Worm (Caenorhabditis elegans): ENCODE data around the gene akap-1.

Gene akap-1

ce11 chrIII:6382987-6383602 lies 29.9 kb downstream of the akap-1 start, which contains the start of gene let-716 (continued):
- no peak for TF ChIP-seq snpc-4 (tag; optimal IDR thresholded peaks at IDR 0.05)
- no peak for TF ChIP-seq nhr-76 (tag; optimal IDR thresholded peaks at IDR 0.05)
- peak; percentile 39 for TF ChIP-seq swsn-7 (tag; optimal IDR thresholded peaks at IDR 0.05)
- no peak for TF ChIP-seq ets-5 (GFP tag; IDR thresholded peaks at IDR 0.05)
- no peak for TF ChIP-seq nhr-19 (GFP tag; conservative IDR thresholded peaks at IDR 0.05)
- no peak for TF ChIP-seq zip-4 (GFP tag; optimal IDR thresholded peaks at IDR 0.05)
- TF ChIP-seq pag-3 (tag; optimal IDR thresholded peaks at IDR 0.05; ENCODE audit: borderline replicate concordance, insufficient read depth), result no peak
- TF ChIP-seq egl-13 (tag; optimal IDR thresholded peaks at IDR 0.05), result no peak
- no peak for TF ChIP-seq sup-37 (GFP tag; optimal IDR thresholded peaks at IDR 0.05)
- TF ChIP-seq ztf-4 (tag; optimal IDR thresholded peaks at IDR 0.05), result no peak
- no peak for TF ChIP-seq ces-1 (GFP tag; optimal IDR thresholded peaks at IDR 0.05)
- no peak for TF ChIP-seq fkh-10 (GFP tag; optimal IDR thresholded peaks at IDR 0.05)
- no peak for TF ChIP-seq mdl-1 (tag; optimal IDR thresholded peaks at IDR 0.05)
- no peak for TF ChIP-seq ceh-8 (GFP tag; optimal IDR thresholded peaks at IDR 0.05)
- TF ChIP-seq mep-1 (tag; optimal IDR thresholded peaks at IDR 0.05), result no peak
- TF ChIP-seq lin-13 (GFP tag; optimal IDR thresholded peaks at IDR 0.05), result no peak
- TF ChIP-seq C16A3.4 (tag; optimal IDR thresholded peaks at IDR 0.05), result no peak
- TF ChIP-seq isw-1 (GFP tag; IDR thresholded peaks at IDR 0.05), result no peak
- no peak for TF ChIP-seq sox-4 (tag; optimal IDR thresholded peaks at IDR 0.05)
- TF ChIP-seq vab-15 (tag; optimal IDR thresholded peaks at IDR 0.05), result no peak
- TF ChIP-seq snu-23 (GFP tag; optimal IDR thresholded peaks at IDR 0.05), result peak; percentile 59
- no peak for TF ChIP-seq nhr-12 (tag; optimal IDR thresholded peaks at IDR 0.05)
- TF ChIP-seq ceh-90 (tag; optimal IDR thresholded peaks at IDR 0.05), result no peak
- TF ChIP-seq lin-35 (GFP tag; optimal IDR thresholded peaks at IDR 0.05), result peak; percentile 45 to 54
- TF ChIP-seq nhr-71 (tag; optimal IDR thresholded peaks at IDR 0.05), result peak; percentile 57
- TF ChIP-seq nhr-47 (tag; optimal IDR thresholded peaks at IDR 0.05), result peak; percentile 33
- no peak for TF ChIP-seq lin-14 (GFP tag; optimal IDR thresholded peaks at IDR 0.05)
- no peak for TF ChIP-seq irx-1 (tag; optimal IDR thresholded peaks at IDR 0.05)
- no peak for TF ChIP-seq nhr-28 (tag; optimal IDR thresholded peaks at IDR 0.05)
- TF ChIP-seq lir-3 (tag; optimal IDR thresholded peaks at IDR 0.05; ENCODE audit: poor library complexity), result no peak
- TF ChIP-seq mef-2 (tag; optimal IDR thresholded peaks at IDR 0.05), result no peak
- TF ChIP-seq aly-2 (tag; optimal IDR thresholded peaks at IDR 0.05), result no peak
- no peak for TF ChIP-seq zag-1 (tag; optimal IDR thresholded peaks at IDR 0.05)
- no peak for TF ChIP-seq Y116A8C.19 (tag; optimal IDR thresholded peaks at IDR 0.05; ENCODE audit: borderline replicate concordance)
- no peak for TF ChIP-seq ama-1 (optimal IDR thresholded peaks at IDR 0.05)

- TF ChIP-seq skn-1 (tag; optimal IDR thresholded peaks at IDR 0.05), result no peak
- no peak for TF ChIP-seq ztf-4 (tag; optimal IDR thresholded peaks at IDR 0.05)
- no peak for TF ChIP-seq irx-1 (tag; optimal IDR thresholded peaks at IDR 0.05)
- TF ChIP-seq hpl-2 (GFP tag; optimal IDR thresholded peaks at IDR 0.05), result no peak
- TF ChIP-seq sox-4 (tag; optimal IDR thresholded peaks at IDR 0.05), result no peak
- no peak for TF ChIP-seq ceh-90 (tag; optimal IDR thresholded peaks at IDR 0.05)
- TF ChIP-seq elt-3 (tag; optimal IDR thresholded peaks at IDR 0.05), result no peak
- TF ChIP-seq hlh-4 (tag; optimal IDR thresholded peaks at IDR 0.05), result no peak
- no peak for TF ChIP-seq mep-1 (tag; optimal IDR thresholded peaks at IDR 0.05)
- no peak for TF ChIP-seq fos-1 (tag; optimal IDR thresholded peaks at IDR 0.05)
- no peak for TF ChIP-seq nhr-90 (tag; optimal IDR thresholded peaks at IDR 0.05; ENCODE audit: poor library complexity)
- TF ChIP-seq zip-4 (GFP tag; optimal IDR thresholded peaks at IDR 0.05), result no peak
- no peak for TF ChIP-seq C04F5.9 (tag; optimal IDR thresholded peaks at IDR 0.05)
Measured at ce11 chrIII:6389533-6389932, 36.3 kb downstream of the akap-1 start, which contains the start of gene C16A3.2. C16A3.2 (plus strand) TSS chrIII:6389833.
